Worm (Caenorhabditis elegans): ENCODE results near the gene Y38F1A.1.

- TF ChIP-seq ztf-11 (tag; optimal IDR thresholded peaks at IDR 0.05) (no peak), nhr-76 (tag; optimal IDR thresholded peaks at IDR 0.05) (no peak), sem-2 (GFP tag; optimal IDR thresholded peaks at IDR 0.05) (no peak), nhr-12 (tag; optimal IDR thresholded peaks at IDR 0.05) (no peak), unc-62 (GFP tag; optimal IDR thresholded peaks at IDR 0.05) (no peak), lin-13 (tag; optimal IDR thresholded peaks at IDR 0.05) (no peak)
Observed at ce11 chrII:12939801-12940200, 14.8 kb downstream of the Y38F1A.1 start, which contains the start of gene arrd-10.
